Worm (Caenorhabditis elegans): Measurements from ENCODE around the gene tac-1.

Gene tac-1

DNA sequence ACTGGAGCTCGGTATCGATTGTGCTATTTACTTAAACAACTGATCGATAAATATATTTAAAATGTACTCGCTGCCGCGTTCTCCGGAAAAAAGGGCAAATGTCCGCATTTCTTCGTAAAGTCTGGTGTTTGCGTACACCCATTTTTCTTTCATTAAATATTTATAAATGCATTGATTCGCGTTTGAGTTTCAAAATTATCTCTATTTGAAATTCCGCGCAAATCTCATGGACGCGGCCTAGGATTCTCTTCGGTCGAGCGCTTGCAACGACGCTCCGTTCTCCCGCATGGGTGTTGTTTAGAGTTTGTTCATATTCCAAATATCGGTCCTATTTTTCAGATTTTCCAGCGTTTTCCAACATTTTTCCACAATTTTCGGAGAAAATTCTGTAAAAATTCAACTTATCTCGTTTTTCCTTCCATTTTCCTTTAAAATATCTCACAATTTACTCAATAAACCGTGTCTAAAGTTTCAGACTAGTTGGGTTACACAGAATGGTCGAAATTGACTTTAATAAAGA is 41.3 kb upstream of the tac-1 start, which contains the start of gene eif-3.B (continued):
- TF ChIP-seq jun-1 (tag; optimal IDR thresholded peaks at IDR 0.05) = peak; percentile 63
- no peak for TF ChIP-seq nhr-237 (tag; optimal IDR thresholded peaks at IDR 0.05)

- no peak for TF ChIP-seq nhr-25 (tag; optimal IDR thresholded peaks at IDR 0.05)
Measured at ce11 chrII:14792470-14792869, 38.8 kb upstream of the tac-1 start.

DNA sequence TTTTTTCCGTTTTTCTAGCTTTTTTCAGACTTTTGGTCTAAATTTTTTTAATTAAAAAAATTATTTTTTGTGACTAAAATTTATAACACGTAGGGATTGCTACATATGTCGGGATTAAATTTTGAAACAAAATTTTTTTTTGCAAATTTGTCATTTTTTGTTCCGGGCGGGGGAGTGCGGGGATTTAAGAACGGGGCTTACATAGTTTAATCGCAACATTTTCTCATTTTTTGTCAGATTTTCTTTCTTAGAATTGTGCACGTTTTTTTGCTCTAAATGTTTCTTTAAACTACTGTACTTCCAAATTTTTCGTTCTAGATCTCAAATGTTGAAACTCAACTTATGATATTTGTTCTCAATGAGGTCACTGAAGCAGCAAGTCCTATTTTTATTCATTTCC is 37.1 kb upstream of the tac-1 start, which contains the start of gene Y54E2A.10:
Gene Y54E2A.10, plus strand, starts transcription at position 301 of the 400 bp plus-strand sequence.
- TF ChIP-seq unc-62 (GFP tag; optimal IDR thresholded peaks at IDR 0.05) (no peak), ztf-11 (tag; optimal IDR thresholded peaks at IDR 0.05) (no peak), aly-2 (tag; optimal IDR thresholded peaks at IDR 0.05) (no peak), ama-1 (optimal IDR thresholded peaks at IDR 0.05) (no peak)

DNA sequence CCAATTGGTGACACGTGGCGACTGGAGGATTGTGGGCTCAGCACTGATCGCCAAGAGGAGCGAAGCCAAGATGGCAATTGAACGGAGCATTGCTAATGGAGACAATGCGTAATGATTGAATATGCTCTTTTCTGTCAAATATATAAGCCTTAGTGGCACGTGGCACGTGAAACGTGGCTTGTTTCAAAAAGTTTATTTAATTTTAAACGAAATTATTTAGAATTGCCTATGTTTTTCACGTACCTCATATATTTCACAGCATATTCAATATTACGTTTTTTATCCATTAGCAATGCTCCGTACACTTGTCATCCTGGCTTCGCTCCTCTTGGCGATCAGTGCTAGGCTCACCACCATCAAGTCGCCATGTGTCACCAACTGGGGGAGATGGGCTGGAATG is 32.2 kb upstream of the tac-1 start, which contains the start of gene Y54E2A.9:
Gene Y54E2A.9, minus strand, starts transcription at position 101 of the 400 bp plus-strand sequence.
- TF ChIP-seq R02D3.7 (tag; optimal IDR thresholded peaks at IDR 0.05) = no peak
- no peak for TF ChIP-seq ceh-16 (tag; optimal IDR thresholded peaks at IDR 0.05)
- TF ChIP-seq unc-62 (GFP tag; optimal IDR thresholded peaks at IDR 0.05) = no peak
- no peak for TF ChIP-seq nhr-43 (tag; optimal IDR thresholded peaks at IDR 0.05; ENCODE audit: poor library complexity, severe bottlenecking)
- TF ChIP-seq jun-1 (tag; optimal IDR thresholded peaks at IDR 0.05) = no peak
- no peak for TF ChIP-seq hmg-11 (tag; optimal IDR thresholded peaks at IDR 0.05)

ce11 chrII:14779851-14780250 is 26.2 kb upstream of the tac-1 start:
- no peak for TF ChIP-seq nhr-23 (tag; optimal IDR thresholded peaks at IDR 0.05)
- no peak for TF ChIP-seq unc-62 (GFP tag; optimal IDR thresholded peaks at IDR 0.05)
- no peak for TF ChIP-seq ama-1 (optimal IDR thresholded peaks at IDR 0.05)
- TF ChIP-seq nhr-25 (tag; optimal IDR thresholded peaks at IDR 0.05) = no peak
- no peak for TF ChIP-seq hmg-11 (tag; optimal IDR thresholded peaks at IDR 0.05)
- TF ChIP-seq egl-27 (tag; optimal IDR thresholded peaks at IDR 0.05) = no peak
- no peak for TF ChIP-seq fkh-10 (GFP tag; optimal IDR thresholded peaks at IDR 0.05)
- TF ChIP-seq mml-1 (tag; optimal IDR thresholded peaks at IDR 0.05) = no peak
- no peak for TF ChIP-seq sea-2 (GFP tag; optimal IDR thresholded peaks at IDR 0.05)
- no peak for TF ChIP-seq lin-15B (tag; optimal IDR thresholded peaks at IDR 0.05)
- TF ChIP-seq elt-1 (tag; optimal IDR thresholded peaks at IDR 0.05) = no peak
- TF ChIP-seq nhr-77 (tag; optimal IDR thresholded peaks at IDR 0.05) = no peak
- TF ChIP-seq daf-12 (tag; optimal IDR thresholded peaks at IDR 0.05) = no peak
- TF ChIP-seq aly-2 (tag; optimal IDR thresholded peaks at IDR 0.05) = no peak

- no peak for TF ChIP-seq daf-12 (tag; optimal IDR thresholded peaks at IDR 0.05)
- no peak for TF ChIP-seq ceh-16 (tag; optimal IDR thresholded peaks at IDR 0.05)
- no peak for TF ChIP-seq skn-1 (tag; optimal IDR thresholded peaks at IDR 0.05)
- TF ChIP-seq nhr-237 (tag; optimal IDR thresholded peaks at IDR 0.05) = no peak
- TF ChIP-seq nhr-25 (tag; optimal IDR thresholded peaks at IDR 0.05) = no peak
- TF ChIP-seq nfya-1 (tag; optimal IDR thresholded peaks at IDR 0.05; ENCODE audit: insufficient read depth) = no peak
- TF ChIP-seq fkh-10 (GFP tag; optimal IDR thresholded peaks at IDR 0.05) = no peak
- TF ChIP-seq nhr-11 (tag; optimal IDR thresholded peaks at IDR 0.05) = no peak
- TF ChIP-seq R02D3.7 (tag; optimal IDR thresholded peaks at IDR 0.05) = no peak
- no peak for TF ChIP-seq ceh-9 (tag; optimal IDR thresholded peaks at IDR 0.05)
- TF ChIP-seq nhr-77 (tag; optimal IDR thresholded peaks at IDR 0.05) = no peak
- no peak for TF ChIP-seq elt-2 (tag; optimal IDR thresholded peaks at IDR 0.05)
- TF ChIP-seq ztf-4 (tag; optimal IDR thresholded peaks at IDR 0.05) = no peak
- TF ChIP-seq ceh-82 (tag; optimal IDR thresholded peaks at IDR 0.05) = no peak
- no peak for TF ChIP-seq nhr-12 (tag; optimal IDR thresholded peaks at IDR 0.05)
- TF ChIP-seq sea-2 (GFP tag; optimal IDR thresholded peaks at IDR 0.05) = no peak
Measured at ce11 chrII:14778092-14778491, 24.4 kb upstream of the tac-1 start, which contains the start of gene Y54E2A.8. Gene Y54E2A.8 (plus strand): TSS chrII:14778345.

- TF ChIP-seq egl-27 (tag; optimal IDR thresholded peaks at IDR 0.05) = no peak
- TF ChIP-seq ceh-28 (tag; optimal IDR thresholded peaks at IDR 0.05) = no peak
- no peak for TF ChIP-seq unc-39 (tag; optimal IDR thresholded peaks at IDR 0.05)
- TF ChIP-seq nhr-237 (tag; optimal IDR thresholded peaks at IDR 0.05) = no peak
- TF ChIP-seq nhr-12 (tag; optimal IDR thresholded peaks at IDR 0.05) = no peak
- TF ChIP-seq ceh-16 (tag; optimal IDR thresholded peaks at IDR 0.05) = no peak
- no peak for TF ChIP-seq nhr-28 (tag; optimal IDR thresholded peaks at IDR 0.05)
- no peak for TF ChIP-seq nhr-23 (tag; optimal IDR thresholded peaks at IDR 0.05)
- TF ChIP-seq unc-62 (GFP tag; optimal IDR thresholded peaks at IDR 0.05) = no peak
- no peak for TF ChIP-seq nhr-67 (tag; optimal IDR thresholded peaks at IDR 0.05)
- TF ChIP-seq ceh-9 (tag; optimal IDR thresholded peaks at IDR 0.05) = no peak
- TF ChIP-seq nhr-77 (tag; optimal IDR thresholded peaks at IDR 0.05) = no peak
- TF ChIP-seq snpc-4 (tag; optimal IDR thresholded peaks at IDR 0.05) = no peak
- TF ChIP-seq nfya-1 (tag; optimal IDR thresholded peaks at IDR 0.05; ENCODE audit: insufficient read depth) = no peak
- no peak for TF ChIP-seq daf-12 (tag; optimal IDR thresholded peaks at IDR 0.05)
- no peak for TF ChIP-seq elt-2 (tag; optimal IDR thresholded peaks at IDR 0.05)
Measured at ce11 chrII:14772956-14773788, 19.5 kb upstream of the tac-1 start, which contains the start of gene Y54E2A.7. Gene Y54E2A.7 (minus strand): TSS chrII:14773006.
